Worm (Caenorhabditis elegans) whole organism, young adult: ENCODE data around the gene dpy-18.

ENCODE experiments used
- C17E4.6 ChIP-seq: fragments of 200-800 bp; sonication (Bioruptor generic); IDR thresholded peaks from 2 replicates; pipeline ENCODE4 v1.3.6; 2022; ENCODE audit warnings: missing genetic modification reagents, missing genetic modification characterization, missing compliant biosample characterization
- D2030.7 ChIP-seq: fragments of 200-800 bp; sonication (Bioruptor generic); IDR thresholded peaks from 2 replicates; pipeline ENCODE4 v1.3.6; 2022; ENCODE audit warnings: missing genetic modification reagents, missing genetic modification characterization, missing compliant biosample characterization
- F10E7.11 ChIP-seq: sonication (generic microtip); optimal IDR thresholded peaks from 2 replicates; lab custom pipeline; 2017; ENCODE audit warnings: mild to moderate bottlenecking, missing genetic modification characterization, moderate library complexity, missing compliant biosample characterization
- F22D6.2 ChIP-seq: sonication (generic microtip); optimal IDR thresholded peaks from 2 replicates; lab custom pipeline; 2016; ENCODE audit warnings: mild to moderate bottlenecking, missing genetic modification characterization, missing compliant biosample characterization
- F39B2.1 ChIP-seq: fragments of 200-800 bp; sonication (Bioruptor generic); IDR thresholded peaks from 2 replicates; pipeline ENCODE4 v1.3.6; 2022; ENCODE audit warnings: missing genetic modification reagents, missing genetic modification characterization, missing compliant biosample characterization
- F57C9.4 ChIP-seq: sonication (generic microtip); optimal IDR thresholded peaks from 2 replicates; lab custom pipeline; 2017; ENCODE audit warnings: mild to moderate bottlenecking, missing genetic modification characterization, missing compliant biosample characterization
- Y53F4B.3 ChIP-seq: fragments of 200-800 bp; sonication (Bioruptor generic); IDR thresholded peaks from 2 replicates; pipeline ENCODE4 v1.3.6; 2022; ENCODE audit warnings: missing genetic modification reagents, missing genetic modification characterization, missing compliant biosample characterization
- Y56A3A.18 ChIP-seq: fragments of 200-800 bp; sonication (Bioruptor generic); IDR thresholded peaks from 2 replicates; pipeline ENCODE4 v1.3.6; 2022; ENCODE audit warnings: missing genetic modification reagents, missing genetic modification characterization, missing compliant biosample characterization
- ZK185.1 ChIP-seq: sonication (generic microtip); optimal IDR thresholded peaks from 2 replicates; lab custom pipeline; 2016; ENCODE audit warnings: mild to moderate bottlenecking, missing genetic modification characterization, missing compliant biosample characterization; ENCODE audit not compliant: poor library complexity, severe bottlenecking
- akir-1 ChIP-seq: fragments of 200-800 bp; sonication (Bioruptor generic); optimal IDR thresholded peaks from 2 replicates; lab custom pipeline; 2018; ENCODE audit warnings: mild to moderate bottlenecking, missing genetic modification characterization, moderate library complexity, missing compliant biosample characterization
- ama-1 ChIP-seq, 3 experiments: fragments of 150-350 bp in 1 of 3; sonication (generic microtip) in 2 of 3; optimal IDR thresholded peaks; 2 replicates each; lab custom pipeline; 2014 to 2018; ENCODE audit warnings: missing biosample characterization in 2 of 3, missing genetic modification characterization in 2 of 3, missing genetic modification reagents in 2 of 3
- cebp-1 ChIP-seq, 2 experiments: fragments of 200-800 bp in 1 of 2; sonication (Bioruptor generic) in 1 of 2; sonication (generic microtip) in 1 of 2; IDR thresholded peaks in 1 of 2; optimal IDR thresholded peaks in 1 of 2; 2 replicates each; pipeline versions ENCODE4 v1.3.6 to Lab custom; 2017 to 2022; ENCODE audit warnings: missing compliant biosample characterization in 2 of 2, missing genetic modification characterization in 2 of 2, mild to moderate bottlenecking in 1 of 2, missing genetic modification reagents in 1 of 2, moderate library complexity in 1 of 2
- cebp-2 ChIP-seq: fragments of 200-800 bp; sonication (Bioruptor generic); IDR thresholded peaks from 2 replicates; pipeline ENCODE4 v1.3.6; 2022; ENCODE audit warnings: missing genetic modification characterization, missing compliant biosample characterization
- ceh-27 ChIP-seq: fragments of 200-800 bp; sonication (Bioruptor generic); optimal IDR thresholded peaks from 2 replicates; lab custom pipeline; 2018; ENCODE audit warnings: mild to moderate bottlenecking, missing genetic modification characterization, moderate library complexity, missing compliant biosample characterization
- ceh-40 ChIP-seq: fragments of 200-800 bp; sonication (Bioruptor generic); IDR thresholded peaks from 2 replicates; pipeline ENCODE4 v1.3.6; 2022; ENCODE audit warnings: missing genetic modification characterization, missing compliant biosample characterization
- die-1 ChIP-seq: sonication (generic microtip); optimal IDR thresholded peaks from 2 replicates; lab custom pipeline; 2016; ENCODE audit warnings: missing genotype, mild to moderate bottlenecking, missing genetic modification characterization, missing compliant biosample characterization
- dox-1 ChIP-seq: fragments of 200-800 bp; sonication (Bioruptor generic); IDR thresholded peaks from 2 replicates; pipeline ENCODE4 v1.3.6; 2022; ENCODE audit warnings: missing genetic modification reagents, missing genetic modification characterization, missing compliant biosample characterization
- dpl-1 ChIP-seq: fragments of 150-350 bp; optimal IDR thresholded peaks from 2 replicates; lab custom pipeline; 2014; ENCODE audit warnings: missing biosample characterization, missing genetic modification reagents, missing genetic modification characterization
- lag-1 ChIP-seq: fragments of 200-800 bp; sonication (Bioruptor generic); IDR thresholded peaks from 2 replicates; pipeline ENCODE4 v1.3.6; 2022; ENCODE audit warnings: missing genetic modification reagents, missing genetic modification characterization, missing compliant biosample characterization
- let-526 ChIP-seq: fragments of 200-800 bp; sonication (Bioruptor generic); IDR thresholded peaks from 2 replicates; pipeline ENCODE4 v1.3.6; 2022; ENCODE audit warnings: missing genetic modification reagents, missing genetic modification characterization, missing compliant biosample characterization
- let-607 ChIP-seq, 2 experiments: fragments of 200-800 bp in 1 of 2; sonication (Bioruptor generic) in 1 of 2; sonication (generic microtip) in 1 of 2; optimal IDR thresholded peaks; 2 replicates each; lab custom pipeline; 2016 to 2018; ENCODE audit warnings: mild to moderate bottlenecking in 2 of 2, missing compliant biosample characterization in 2 of 2, missing genetic modification characterization in 2 of 2, moderate library complexity in 2 of 2, missing genotype in 1 of 2
- lin-35 ChIP-seq, 3 experiments: fragments of 150-350 bp in 2 of 3; sonication (generic microtip) in 1 of 3; optimal IDR thresholded peaks; 2 replicates each; lab custom pipeline; 2014 to 2018; ENCODE audit warnings: missing biosample characterization in 3 of 3, missing genetic modification characterization in 3 of 3, missing genetic modification reagents in 3 of 3
- madf-10 ChIP-seq: sonication (generic microtip); optimal IDR thresholded peaks from 2 replicates; lab custom pipeline; 2016; ENCODE audit warnings: mild to moderate bottlenecking, missing genetic modification characterization, missing compliant biosample characterization
- madf-6 ChIP-seq: fragments of 200-800 bp; sonication (Bioruptor generic); IDR thresholded peaks from 2 replicates; pipeline ENCODE4 v1.3.6; 2022; ENCODE audit warnings: missing genetic modification reagents, missing genetic modification characterization, missing compliant biosample characterization
- madf-8 ChIP-seq: fragments of 200-800 bp; sonication (Bioruptor generic); conservative IDR thresholded peaks from 2 replicates; pipeline ENCODE4 v1.3.6; 2022; ENCODE audit warnings: missing genetic modification reagents, missing genetic modification characterization, missing compliant biosample characterization
- mcd-1 ChIP-seq: fragments of 200-800 bp; sonication (Bioruptor generic); IDR thresholded peaks from 2 replicates; pipeline ENCODE4 v1.3.6; 2022; ENCODE audit warnings: missing genetic modification reagents, missing genetic modification characterization, missing compliant biosample characterization
- mes-4 ChIP-seq: sonication (generic microtip); optimal IDR thresholded peaks from 2 replicates; lab custom pipeline; 2016; ENCODE audit warnings: missing genotype, missing genetic modification characterization, missing compliant biosample characterization
- nfya-2 ChIP-seq: fragments of 200-800 bp; sonication (Bioruptor generic); IDR thresholded peaks from 2 replicates; pipeline ENCODE4 v1.3.6; 2022; ENCODE audit warnings: missing genetic modification reagents, missing genetic modification characterization, missing compliant biosample characterization
- snpc-1.1 ChIP-seq: sonication (generic microtip); optimal IDR thresholded peaks from 2 replicates; lab custom pipeline; 2017; ENCODE audit warnings: missing genetic modification characterization, mild to moderate bottlenecking, missing compliant biosample characterization, antibody characterized with exemption, moderate library complexity, missing genotype, missing genetic modification reagents; ENCODE audit not compliant: insufficient read depth
- tbx-9 ChIP-seq: sonication (generic microtip); optimal IDR thresholded peaks from 2 replicates; lab custom pipeline; 2016; ENCODE audit warnings: borderline replicate concordance, missing genetic modification characterization, inconsistent platforms, missing compliant biosample characterization
- unc-62 ChIP-seq: fragments of 150-350 bp; optimal IDR thresholded peaks from 2 replicates; lab custom pipeline; 2014; ENCODE audit warnings: missing biosample characterization, missing genetic modification reagents, missing genetic modification characterization
- zfh-2 ChIP-seq: fragments of 200-800 bp; sonication (Bioruptor generic); conservative IDR thresholded peaks from 2 replicates; pipeline ENCODE4 v1.3.6; 2022; ENCODE audit warnings: missing genetic modification reagents, missing genetic modification characterization, missing compliant biosample characterization
- ztf-25 ChIP-seq: fragments of 200-800 bp; sonication (Bioruptor generic); IDR thresholded peaks from 2 replicates; pipeline ENCODE4 v1.3.6; 2022; ENCODE audit warnings: missing genetic modification reagents, missing genetic modification characterization, missing compliant biosample characterization
- ztf-26 ChIP-seq: sonication (generic microtip); optimal IDR thresholded peaks from 2 replicates; lab custom pipeline; 2017; ENCODE audit warnings: missing genetic modification characterization, missing compliant biosample characterization

dpy-18 gene

DNA sequence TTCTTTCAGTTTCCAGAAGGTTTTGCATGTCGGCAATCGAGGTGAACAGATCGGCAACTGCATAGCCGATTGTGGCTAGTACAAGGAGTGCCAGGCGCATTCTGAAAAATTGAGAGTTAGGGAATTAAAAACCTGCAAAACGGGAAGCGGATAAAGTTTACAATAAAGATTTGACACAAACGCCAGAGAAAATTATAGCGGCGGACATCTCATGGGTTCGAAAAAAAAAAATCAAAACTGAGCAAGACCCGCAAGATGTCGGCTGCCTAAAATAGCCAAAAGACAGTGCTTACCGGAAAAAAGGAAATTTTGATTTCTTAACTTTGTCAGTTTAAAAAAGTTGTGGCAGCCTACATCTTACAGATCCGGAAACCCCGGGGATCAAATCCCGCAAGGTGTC lies at the start of gene dpy-18:
Gene dpy-18 (minus strand): TSS at position 101 of the 400 bp plus-strand sequence.
- TF ChIP-seq let-607 (tag; optimal IDR thresholded peaks at IDR 0.05; lab: Kevin White, UChicago) (no peak), ztf-25 (no peak), snpc-1.1 (no peak), ZK185.1 (tag; lab: Kevin White, UChicago) (no peak), die-1 (no peak), madf-10 (no peak), akir-1 (GFP tag; lab: Kevin White, UChicago) (no peak), F57C9.4 (tag; lab: Kevin White, UChicago) (no peak), tbx-9 (tag; lab: Kevin White, UChicago) (no peak), Y53F4B.3 (GFP tag; lab: Robert Waterston, UW) (no peak), F10E7.11 (no peak), F39B2.1 (GFP tag; lab: Robert Waterston, UW) (no peak)

DNA sequence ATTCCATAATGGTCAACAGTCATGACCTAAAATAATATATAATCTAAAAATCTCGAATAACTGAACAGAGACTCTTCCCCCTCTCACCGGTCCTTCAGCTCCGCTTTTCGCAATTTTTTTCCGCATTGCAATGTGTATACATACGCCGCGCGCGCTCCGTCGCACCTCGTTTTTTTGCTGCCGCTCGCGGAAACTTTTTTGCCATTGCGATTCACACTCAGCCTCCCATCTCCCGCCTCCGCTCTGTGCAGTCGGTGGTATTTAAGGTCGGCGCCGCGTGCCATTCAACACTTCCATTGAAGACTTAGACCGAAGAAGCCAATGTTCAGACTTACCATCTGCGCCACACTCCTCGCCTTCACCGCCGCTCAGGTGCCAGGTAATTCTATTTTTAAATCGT lies 49.1 kb upstream of the dpy-18 start, which contains the start of gene idpc-1:
Gene idpc-1 (plus strand): TSS at position 301 of the 400 bp plus-strand sequence.
- TF ChIP-seq let-526 (GFP tag; lab: Robert Waterston, UW) (no peak), dox-1 (no peak)
- TF ChIP-seq, all 124 proteins: peak for 0

DNA sequence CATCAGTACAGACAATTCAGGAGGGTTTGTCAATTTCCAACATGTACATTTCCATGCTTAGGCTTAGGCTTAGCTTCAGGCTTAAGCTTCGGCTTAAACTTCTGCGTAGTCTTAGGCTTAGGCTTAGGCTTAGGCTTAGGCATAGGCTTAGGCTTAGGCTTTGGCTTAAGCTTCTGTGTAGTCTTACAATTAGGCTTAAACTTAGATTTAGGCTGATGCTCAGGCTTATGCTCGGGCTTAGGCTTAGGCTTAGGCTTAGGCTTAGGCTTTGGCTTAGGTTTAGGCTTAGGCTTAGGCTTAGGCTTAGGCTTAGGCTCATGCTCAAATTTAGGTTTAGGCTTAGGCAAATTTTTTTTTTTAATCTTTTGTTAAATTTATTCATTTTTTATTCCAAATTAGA lies 47.0 kb upstream of the dpy-18 start:
- TF ChIP-seq unc-62 (GFP tag; lab: Kevin White, UChicago), result no peak
- TF ChIP-seq lin-35 (GFP tag; optimal IDR thresholded peaks at IDR 0.05; lab: Kevin White, UChicago), result no peak
- no peak for TF ChIP-seq cebp-1 (GFP tag; IDR thresholded peaks at IDR 0.05; lab: Robert Waterston, UW)
- no peak for TF ChIP-seq cebp-1 (tag; optimal IDR thresholded peaks at IDR 0.05; lab: Kevin White, UChicago)
- TF ChIP-seq mes-4, result no peak
- TF ChIP-seq madf-6 (GFP tag; lab: Robert Waterston, UW), result no peak
- no peak for TF ChIP-seq Y53F4B.3 (GFP tag; lab: Robert Waterston, UW)
- TF ChIP-seq ztf-26 (tag; lab: Kevin White, UChicago), result no peak
- TF ChIP-seq madf-8 (GFP tag; lab: Robert Waterston, UW), result no peak
- no peak for TF ChIP-seq ama-1 (optimal IDR thresholded peaks at IDR 0.05; lab: Kevin White, UChicago)
- no peak for TF ChIP-seq ama-1 (GFP tag; optimal IDR thresholded peaks at IDR 0.05; lab: Kevin White, UChicago)
- TF ChIP-seq nfya-2 (GFP tag; lab: Robert Waterston, UW), result no peak
- no peak for TF ChIP-seq ceh-27 (GFP tag; lab: Kevin White, UChicago)
- TF ChIP-seq dpl-1, result no peak
- no peak for TF ChIP-seq ZK185.1 (tag; lab: Kevin White, UChicago)
- no peak for TF ChIP-seq C17E4.6 (GFP tag; lab: Robert Waterston, UW)
- no peak for TF ChIP-seq Y56A3A.18
- no peak for TF ChIP-seq D2030.7 (GFP tag; lab: Robert Waterston, UW)
- TF ChIP-seq cebp-2 (GFP tag; lab: Robert Waterston, UW), result no peak
- TF ChIP-seq tbx-9 (tag; lab: Kevin White, UChicago), result no peak
- no peak for TF ChIP-seq zfh-2
- TF ChIP-seq, all 124 proteins: peak for 0

DNA sequence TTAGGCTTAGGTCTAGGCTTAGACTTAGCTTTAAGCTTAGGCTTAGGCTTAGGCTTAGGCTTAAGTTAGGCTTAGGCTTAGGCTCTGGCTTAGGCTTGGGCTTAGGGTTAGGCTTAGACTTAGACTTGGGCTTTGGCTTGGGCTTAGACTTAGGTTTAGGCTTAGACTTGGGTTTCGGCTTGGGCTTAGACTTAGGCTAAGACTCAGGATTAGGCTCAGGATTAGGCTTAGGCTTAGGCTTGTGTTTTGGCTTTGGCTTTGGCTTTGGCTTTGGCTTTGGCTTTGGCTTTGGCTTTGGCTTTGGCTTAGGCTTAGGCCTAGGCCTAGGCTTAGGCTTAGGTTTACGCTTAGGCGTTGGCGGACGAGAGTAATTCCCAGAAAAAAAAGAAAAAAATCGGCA lies 41.8 kb upstream of the dpy-18 start:
- no peak for TF ChIP-seq F22D6.2
- TF ChIP-seq madf-6 (GFP tag; lab: Robert Waterston, UW), result no peak
- TF ChIP-seq cebp-2 (GFP tag; lab: Robert Waterston, UW), result 0 out of 2 replicates have a peak, but pooled peaks have one; percentile 49
- TF ChIP-seq mcd-1 (GFP tag; lab: Robert Waterston, UW), result no peak
- no peak for TF ChIP-seq lag-1
- TF ChIP-seq ceh-40 (GFP tag; lab: Robert Waterston, UW), result no peak
